Fruit fly (Drosophila melanogaster) S2 (cell line): ENCODE data around the gene Ser7.

Experiments
- CG8478 ChIP-seq: fragments of >200 bp; optimal IDR thresholded peaks from 2 replicates; lab custom pipeline; 2018
- CTCF ChIP-seq, 2 experiments: fragments of >200 bp; optimal IDR thresholded peaks; 2 replicates each; lab custom pipeline; 2018

Gene Ser7

DNA sequence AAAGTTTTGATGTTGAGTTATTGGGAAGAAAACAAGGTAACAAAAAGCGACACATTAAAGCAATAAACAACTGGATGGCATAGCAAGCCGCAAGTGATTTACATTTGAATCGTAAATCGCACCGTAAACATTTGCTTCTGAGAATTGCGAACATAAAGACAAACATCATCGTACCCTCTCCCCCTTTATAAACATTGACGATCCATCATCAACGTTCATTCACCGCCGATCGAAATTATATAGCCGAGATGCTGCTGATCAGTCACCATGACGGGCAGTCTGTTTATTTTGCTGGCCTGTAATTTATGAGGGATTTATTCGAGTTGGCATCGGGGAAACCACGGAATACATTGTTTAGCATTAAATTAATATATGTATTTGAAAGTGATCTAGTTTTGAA, 20.3 kb downstream of the Ser7 start:
- TF ChIP-seq CG8478 (no peak), CTCF (optimal IDR thresholded peaks at IDR 0.05; lab: Kevin White, UChicago) (no peak)

DNA sequence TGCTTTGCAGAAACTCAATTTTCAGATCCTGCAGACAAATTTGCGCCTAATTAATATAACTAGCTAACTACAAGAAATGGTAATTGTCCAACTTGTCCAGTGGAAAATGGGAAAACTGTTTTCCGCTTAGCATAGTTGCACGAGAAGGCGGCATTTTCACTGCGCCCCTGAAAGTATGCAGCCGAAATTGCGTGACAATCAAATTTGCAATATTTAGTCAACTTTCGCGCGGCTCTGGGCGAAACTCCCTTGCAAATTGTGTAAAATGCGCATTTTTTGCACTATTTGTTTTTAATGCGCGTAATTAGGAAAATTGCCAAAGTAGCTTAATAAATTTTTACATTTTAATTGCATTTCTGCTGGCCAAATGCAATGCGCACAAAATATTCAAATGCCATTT, 24.7 kb downstream of the Ser7 start:
- TF ChIP-seq CG8478 (no peak), CTCF (optimal IDR thresholded peaks at IDR 0.05; lab: Kevin White, UChicago) (no peak)

DNA sequence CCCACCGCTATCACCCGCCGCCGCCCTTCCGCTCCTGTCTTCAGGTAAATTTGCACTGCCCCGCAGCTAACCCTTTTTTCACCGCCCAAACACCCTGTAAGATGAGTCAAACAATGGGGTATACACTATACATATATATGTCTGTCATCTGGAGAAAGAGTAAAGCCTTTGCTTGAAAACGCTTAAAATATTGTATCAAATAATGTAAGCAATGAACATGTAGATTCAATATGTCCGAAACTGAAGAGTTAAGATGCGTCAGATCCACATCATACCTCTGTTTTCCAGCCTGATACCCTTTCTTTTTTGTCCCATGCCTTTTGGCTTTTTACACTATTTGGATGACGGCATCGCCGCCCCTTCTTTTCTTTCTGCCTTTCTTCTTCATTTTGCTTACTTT, 27.8 kb downstream of the Ser7 start:
- TF ChIP-seq CG8478: no peak
- TF ChIP-seq CTCF (optimal IDR thresholded peaks at IDR 0.05; lab: Kevin White, UChicago): no peak

DNA sequence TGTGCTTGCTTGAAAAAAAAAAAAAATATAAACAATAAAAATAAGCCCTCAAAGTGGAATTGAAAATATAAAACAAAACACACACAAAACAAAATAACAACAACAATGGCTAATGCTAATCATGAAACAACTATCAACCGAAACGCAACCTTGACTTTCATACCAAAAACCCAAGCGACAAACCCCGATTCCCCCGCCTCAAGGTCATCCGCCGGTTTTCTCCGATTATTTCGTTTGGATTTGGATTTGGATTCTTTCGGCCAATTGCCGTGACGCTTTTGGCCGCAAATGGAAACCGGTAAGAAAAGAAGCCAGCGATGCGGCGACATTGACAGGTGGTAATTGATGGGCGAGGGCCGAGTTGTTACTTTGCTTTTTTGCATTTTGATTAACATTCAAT, 32.6 kb downstream of the Ser7 start:
- TF ChIP-seq CTCF (optimal IDR thresholded peaks at IDR 0.05; lab: Kevin White, UChicago) (no peak), CG8478 (no peak)

DNA sequence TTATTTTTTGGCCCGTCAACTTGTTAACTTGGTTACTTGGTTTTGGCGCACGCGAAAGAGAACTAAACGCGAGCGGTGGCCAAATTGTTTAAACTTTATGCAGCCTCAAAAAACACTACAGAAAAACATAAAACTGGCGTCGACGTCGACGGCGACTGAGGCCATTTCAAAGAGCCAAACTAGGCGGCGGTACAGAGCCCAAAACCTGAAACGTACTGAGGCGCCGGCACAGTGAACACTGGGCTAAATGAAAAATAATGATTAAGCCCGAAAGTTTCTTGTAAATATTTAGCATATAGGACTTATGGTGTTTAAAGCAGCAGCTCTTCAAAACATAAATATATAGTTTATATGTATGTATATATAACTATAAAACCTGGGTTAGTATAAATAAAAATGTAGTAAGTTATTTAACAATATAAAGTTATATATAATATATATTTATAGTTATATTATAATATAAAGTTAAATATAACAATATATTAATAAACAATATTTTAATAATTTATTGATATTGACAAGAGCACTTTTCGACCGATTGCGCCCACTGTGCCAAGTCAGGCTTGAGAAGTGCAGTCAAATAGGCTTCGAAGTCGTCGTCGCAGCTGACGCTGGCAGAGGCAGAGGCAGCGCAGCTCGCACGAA, 34.6 kb downstream of the Ser7 start, which contains the start of gene CG15249:
Gene CG15249 (minus strand): TSS at position 51 of the 645 bp plus-strand sequence.
- TF ChIP-seq CTCF (optimal IDR thresholded peaks at IDR 0.05; lab: Kevin White, UChicago) (no peak), CG8478 (no peak)

DNA sequence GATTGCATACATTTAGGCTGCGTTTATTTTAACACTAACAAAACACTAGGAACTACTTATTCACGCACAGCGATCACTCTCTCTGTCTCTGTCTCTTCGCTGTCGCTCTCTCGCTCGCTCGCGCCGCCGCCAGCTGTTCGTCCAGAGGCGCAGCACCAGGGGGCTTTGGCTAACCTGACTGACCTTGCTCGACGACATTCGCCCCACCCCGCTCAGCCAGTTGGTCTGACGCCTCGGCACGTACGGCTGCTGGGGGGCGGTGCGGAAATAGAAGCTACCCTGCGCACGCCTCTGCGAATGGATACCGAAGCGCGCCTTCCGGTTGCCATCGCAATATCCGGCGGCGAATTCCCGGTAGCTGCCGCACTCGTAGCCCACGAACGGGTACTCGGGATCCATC, 44.4 kb downstream of the Ser7 start:
- TF ChIP-seq CTCF (optimal IDR thresholded peaks at IDR 0.05; lab: Kevin White, UChicago) (no peak), CG8478 (no peak)

DNA sequence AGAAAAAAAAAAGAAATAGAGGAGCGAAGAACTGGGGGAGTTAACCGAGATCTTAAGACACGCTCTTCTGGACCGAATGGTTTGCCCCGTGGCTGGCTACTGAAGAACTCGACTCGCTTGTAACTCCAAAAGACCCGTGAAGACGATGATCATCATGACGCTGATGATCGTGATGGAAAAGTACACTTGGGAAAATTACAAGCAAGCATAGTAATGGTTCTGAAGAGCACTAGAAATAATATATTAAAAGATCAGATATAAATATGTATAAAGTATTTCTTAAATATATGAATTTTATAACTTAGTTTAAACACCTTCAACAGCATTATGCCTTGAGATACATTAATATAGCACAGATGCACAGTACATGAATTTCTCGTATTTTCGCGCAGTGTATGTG, 46.0 kb downstream of the Ser7 start, which contains the start of gene CG1986:
Gene CG1986 (minus strand): TSS at position 101 of the 400 bp plus-strand sequence.
- TF ChIP-seq CTCF (optimal IDR thresholded peaks at IDR 0.05; lab: Kevin White, UChicago) (no peak), CG8478 (no peak)

DNA sequence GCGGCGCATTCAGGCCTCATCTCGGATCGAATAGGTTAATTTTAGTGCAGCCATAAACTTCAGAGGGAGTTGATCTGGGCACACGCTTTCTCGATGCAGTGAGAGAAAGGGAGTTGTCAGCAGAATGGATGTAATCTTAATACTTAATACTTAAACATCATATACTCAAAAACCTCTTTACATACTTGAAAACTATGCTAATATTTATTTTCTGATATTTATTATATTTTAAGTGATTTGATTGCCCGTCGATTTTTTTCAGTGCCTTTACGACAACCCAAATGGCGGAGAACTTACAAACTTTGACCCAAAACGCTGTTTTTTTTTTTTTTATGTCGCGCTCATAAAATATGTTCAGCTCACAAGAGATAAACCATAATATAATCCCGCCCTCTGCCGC, 46.7 kb downstream of the Ser7 start:
- no peak for TF ChIP-seq CG8478
- no peak for TF ChIP-seq CTCF (optimal IDR thresholded peaks at IDR 0.05; lab: Kevin White, UChicago)
